Worm (Caenorhabditis elegans): ENCODE data around the gene C25F9.11.

- TF ChIP-seq nhr-77 (tag; optimal IDR thresholded peaks at IDR 0.05) (no peak), zag-1 (tag; optimal IDR thresholded peaks at IDR 0.05) (no peak), ceh-82 (tag; optimal IDR thresholded peaks at IDR 0.05) (no peak), ztf-11 (tag; optimal IDR thresholded peaks at IDR 0.05) (no peak), mdl-1 (tag; optimal IDR thresholded peaks at IDR 0.05) (no peak), snpc-4 (tag; optimal IDR thresholded peaks at IDR 0.05) (no peak), nhr-237 (tag; optimal IDR thresholded peaks at IDR 0.05) (no peak), tbx-2 (tag; optimal IDR thresholded peaks at IDR 0.05) (no peak), lin-39 (tag; optimal IDR thresholded peaks at IDR 0.05) (no peak), unc-39 (tag; optimal IDR thresholded peaks at IDR 0.05) (no peak), skn-1 (tag; optimal IDR thresholded peaks at IDR 0.05) (no peak), unc-62 (GFP tag; optimal IDR thresholded peaks at IDR 0.05) (no peak)
Measured at ce11 chrV:19421131-19421530, 11.7 kb downstream of the C25F9.11 start, which contains the start of gene C25F9.2.
